Worm (Caenorhabditis elegans) whole organism, young adult: ENCODE results near the gene irg-2.
A peak's percentile ranks its signal among the peaks of the same experiment; 100 is the strongest.

ENCODE experiments used
- B0261.1 ChIP-seq: sonication (generic microtip); optimal IDR thresholded peaks from 2 replicates; lab custom pipeline; 2016; ENCODE audit warnings: mild to moderate bottlenecking, missing genetic modification characterization, moderate library complexity, missing compliant biosample characterization
- B0336.3 ChIP-seq: fragments of 200-800 bp; sonication (Bioruptor generic); IDR thresholded peaks from 2 replicates; pipeline ENCODE4 v1.3.6; 2022; ENCODE audit warnings: missing genetic modification characterization, missing compliant biosample characterization
- D2030.7 ChIP-seq: fragments of 200-800 bp; sonication (Bioruptor generic); IDR thresholded peaks from 2 replicates; pipeline ENCODE4 v1.3.6; 2022; ENCODE audit warnings: missing genetic modification reagents, missing genetic modification characterization, missing compliant biosample characterization
- F23B12.7 ChIP-seq: sonication (generic microtip); optimal IDR thresholded peaks from 2 replicates; lab custom pipeline; 2017; ENCODE audit warnings: missing genetic modification characterization, mild to moderate bottlenecking, missing compliant biosample characterization, antibody characterized with exemption, moderate library complexity; ENCODE audit not compliant: insufficient read depth
- F39B2.1 ChIP-seq: fragments of 200-800 bp; sonication (Bioruptor generic); IDR thresholded peaks from 2 replicates; pipeline ENCODE4 v1.3.6; 2022; ENCODE audit warnings: missing genetic modification reagents, missing genetic modification characterization, missing compliant biosample characterization
- Y56A3A.18 ChIP-seq: fragments of 200-800 bp; sonication (Bioruptor generic); IDR thresholded peaks from 2 replicates; pipeline ENCODE4 v1.3.6; 2022; ENCODE audit warnings: missing genetic modification reagents, missing genetic modification characterization, missing compliant biosample characterization
- Y95B8A.8 ChIP-seq: fragments of 200-800 bp; sonication (Bioruptor generic); IDR thresholded peaks from 2 replicates; pipeline ENCODE4 v1.3.6; 2022; ENCODE audit warnings: missing genetic modification reagents, missing genetic modification characterization, missing compliant biosample characterization
- ZK185.1 ChIP-seq: sonication (generic microtip); optimal IDR thresholded peaks from 2 replicates; lab custom pipeline; 2016; ENCODE audit warnings: mild to moderate bottlenecking, missing genetic modification characterization, missing compliant biosample characterization; ENCODE audit not compliant: poor library complexity, severe bottlenecking
- ama-1 ChIP-seq, 3 experiments: fragments of 150-350 bp in 1 of 3; sonication (generic microtip) in 2 of 3; optimal IDR thresholded peaks; 2 replicates each; lab custom pipeline; 2014 to 2018; ENCODE audit warnings: missing biosample characterization in 2 of 3, missing genetic modification characterization in 2 of 3, missing genetic modification reagents in 2 of 3
- aptf-2 ChIP-seq: fragments of 200-800 bp; sonication (Bioruptor generic); conservative IDR thresholded peaks from 2 replicates; pipeline ENCODE4 v1.3.6; 2022; ENCODE audit warnings: missing genetic modification reagents, missing genetic modification characterization, missing compliant biosample characterization
- aptf-3 ChIP-seq: fragments of 200-800 bp; sonication (Bioruptor generic); IDR thresholded peaks from 2 replicates; pipeline ENCODE4 v1.3.6; 2022; ENCODE audit warnings: missing genetic modification characterization, missing compliant biosample characterization
- athp-1 ChIP-seq: sonication (generic microtip); optimal IDR thresholded peaks from 2 replicates; lab custom pipeline; 2017; ENCODE audit warnings: mild to moderate bottlenecking, missing genetic modification characterization, missing compliant biosample characterization
- attf-5 ChIP-seq: fragments of 200-800 bp; sonication (Bioruptor generic); optimal IDR thresholded peaks from 2 replicates; lab custom pipeline; 2018; ENCODE audit warnings: mild to moderate bottlenecking, missing genetic modification characterization, missing compliant biosample characterization
- cebp-1 ChIP-seq, 2 experiments: fragments of 200-800 bp in 1 of 2; sonication (Bioruptor generic) in 1 of 2; sonication (generic microtip) in 1 of 2; IDR thresholded peaks in 1 of 2; optimal IDR thresholded peaks in 1 of 2; 2 replicates each; pipeline versions ENCODE4 v1.3.6 to Lab custom; 2017 to 2022; ENCODE audit warnings: missing compliant biosample characterization in 2 of 2, missing genetic modification characterization in 2 of 2, mild to moderate bottlenecking in 1 of 2, missing genetic modification reagents in 1 of 2, moderate library complexity in 1 of 2
- cebp-2 ChIP-seq: fragments of 200-800 bp; sonication (Bioruptor generic); IDR thresholded peaks from 2 replicates; pipeline ENCODE4 v1.3.6; 2022; ENCODE audit warnings: missing genetic modification characterization, missing compliant biosample characterization
- ceh-40 ChIP-seq: fragments of 200-800 bp; sonication (Bioruptor generic); IDR thresholded peaks from 2 replicates; pipeline ENCODE4 v1.3.6; 2022; ENCODE audit warnings: missing genetic modification characterization, missing compliant biosample characterization
- ceh-58 ChIP-seq: fragments of 200-800 bp; sonication (Bioruptor generic); IDR thresholded peaks from 2 replicates; pipeline ENCODE4 v1.3.6; 2022; ENCODE audit warnings: missing genetic modification characterization, missing compliant biosample characterization
- ceh-79 ChIP-seq: sonication (generic microtip); optimal IDR thresholded peaks from 2 replicates; lab custom pipeline; 2017; ENCODE audit warnings: mild to moderate bottlenecking, missing genetic modification characterization, missing compliant biosample characterization
- die-1 ChIP-seq: sonication (generic microtip); optimal IDR thresholded peaks from 2 replicates; lab custom pipeline; 2016; ENCODE audit warnings: missing genotype, mild to moderate bottlenecking, missing genetic modification characterization, missing compliant biosample characterization
- dpl-1 ChIP-seq: fragments of 150-350 bp; optimal IDR thresholded peaks from 2 replicates; lab custom pipeline; 2014; ENCODE audit warnings: missing biosample characterization, missing genetic modification reagents, missing genetic modification characterization
- egrh-3 ChIP-seq: fragments of 200-800 bp; sonication (Bioruptor generic); IDR thresholded peaks from 2 replicates; pipeline ENCODE4 v1.3.6; 2022; ENCODE audit warnings: missing genetic modification reagents, missing genetic modification characterization, missing compliant biosample characterization
- ets-4 ChIP-seq: fragments of 200-800 bp; sonication (Bioruptor generic); optimal IDR thresholded peaks from 2 replicates; lab custom pipeline; 2018; ENCODE audit warnings: mild to moderate bottlenecking, missing genetic modification characterization, missing compliant biosample characterization
- hmg-1.2 ChIP-seq: fragments of 200-800 bp; sonication (Bioruptor generic); IDR thresholded peaks from 2 replicates; pipeline ENCODE4 v1.3.6; 2022; ENCODE audit warnings: missing genetic modification reagents, missing genetic modification characterization, missing compliant biosample characterization
- lin-26 ChIP-seq: fragments of 200-800 bp; sonication (Bioruptor generic); IDR thresholded peaks from 2 replicates; pipeline ENCODE4 v1.3.6; 2022; ENCODE audit warnings: missing genetic modification reagents, missing genetic modification characterization, missing compliant biosample characterization
- lin-35 ChIP-seq, 3 experiments: fragments of 150-350 bp in 2 of 3; sonication (generic microtip) in 1 of 3; optimal IDR thresholded peaks; 2 replicates each; lab custom pipeline; 2014 to 2018; ENCODE audit warnings: missing biosample characterization in 3 of 3, missing genetic modification characterization in 3 of 3, missing genetic modification reagents in 3 of 3
- lin-40 ChIP-seq: sonication (generic microtip); optimal IDR thresholded peaks from 2 replicates; lab custom pipeline; 2016; ENCODE audit warnings: missing genetic modification characterization, mild to moderate bottlenecking, missing compliant biosample characterization, missing genotype, missing genetic modification reagents
- lir-1 ChIP-seq: fragments of 200-800 bp; sonication (Bioruptor generic); conservative IDR thresholded peaks from 2 replicates; pipeline ENCODE4 v1.3.6; 2022; ENCODE audit warnings: missing genetic modification reagents, missing genetic modification characterization, missing compliant biosample characterization
- lsl-1 ChIP-seq: fragments of 200-800 bp; sonication (Bioruptor generic); optimal IDR thresholded peaks from 2 replicates; lab custom pipeline; 2018; ENCODE audit warnings: mild to moderate bottlenecking, missing genetic modification characterization, moderate library complexity, missing compliant biosample characterization
- madf-6 ChIP-seq: fragments of 200-800 bp; sonication (Bioruptor generic); IDR thresholded peaks from 2 replicates; pipeline ENCODE4 v1.3.6; 2022; ENCODE audit warnings: missing genetic modification reagents, missing genetic modification characterization, missing compliant biosample characterization
- nfya-2 ChIP-seq: fragments of 200-800 bp; sonication (Bioruptor generic); IDR thresholded peaks from 2 replicates; pipeline ENCODE4 v1.3.6; 2022; ENCODE audit warnings: missing genetic modification reagents, missing genetic modification characterization, missing compliant biosample characterization
- nhr-179 ChIP-seq: sonication (generic microtip); optimal IDR thresholded peaks from 2 replicates; lab custom pipeline; 2016; ENCODE audit warnings: mild to moderate bottlenecking, missing genetic modification characterization, missing compliant biosample characterization
- nhr-80 ChIP-seq: sonication (generic microtip); optimal IDR thresholded peaks from 2 replicates; lab custom pipeline; 2016; ENCODE audit warnings: missing genetic modification characterization, missing compliant biosample characterization
- nhr-90 ChIP-seq: sonication (generic microtip); optimal IDR thresholded peaks from 2 replicates; lab custom pipeline; 2016; ENCODE audit warnings: missing genotype, mild to moderate bottlenecking, missing genetic modification characterization, missing compliant biosample characterization
- pbrm-1 ChIP-seq: fragments of 200-800 bp; sonication (Bioruptor generic); IDR thresholded peaks from 2 replicates; pipeline ENCODE4 v1.3.6; 2022; ENCODE audit warnings: missing genetic modification reagents, missing genetic modification characterization, missing compliant biosample characterization
- pha-4 ChIP-seq: fragments of 150-350 bp; sonication (generic microtip); optimal IDR thresholded peaks from 2 replicates; lab custom pipeline; 2014; ENCODE audit warnings: missing biosample characterization, missing genetic modification reagents, missing genetic modification characterization
- rpc-1 ChIP-seq, 2 experiments: fragments of 150-350 bp in 1 of 2; sonication (generic microtip) in 1 of 2; optimal IDR thresholded peaks; 2 replicates each; lab custom pipeline; 2014 to 2018; ENCODE audit warnings: missing biosample characterization in 1 of 2, missing genetic modification characterization in 1 of 2, missing genetic modification reagents in 1 of 2, missing genotype in 1 of 2
- snpc-4 ChIP-seq, 5 experiments: fragments of 150-350 bp in 1 of 5; sonication (generic microtip) in 4 of 5; optimal IDR thresholded peaks; 2 replicates each; lab custom pipeline; 2014 to 2018; ENCODE audit warnings: missing genetic modification characterization in 5 of 5, missing biosample characterization in 3 of 5, antibody characterized with exemption in 2 of 5, mild to moderate bottlenecking in 2 of 5, missing compliant biosample characterization in 2 of 5, missing genotype in 2 of 5, moderate library complexity in 2 of 5, missing genetic modification reagents in 1 of 5
- tbx-9 ChIP-seq: sonication (generic microtip); optimal IDR thresholded peaks from 2 replicates; lab custom pipeline; 2016; ENCODE audit warnings: borderline replicate concordance, missing genetic modification characterization, inconsistent platforms, missing compliant biosample characterization
- xnd-1 ChIP-seq: sonication (generic microtip); optimal IDR thresholded peaks from 2 replicates; lab custom pipeline; 2016; ENCODE audit warnings: missing genotype, missing genetic modification reagents, missing genetic modification characterization, missing compliant biosample characterization
- zfh-2 ChIP-seq: fragments of 200-800 bp; sonication (Bioruptor generic); conservative IDR thresholded peaks from 2 replicates; pipeline ENCODE4 v1.3.6; 2022; ENCODE audit warnings: missing genetic modification reagents, missing genetic modification characterization, missing compliant biosample characterization
- ztf-22 ChIP-seq: fragments of 200-800 bp; sonication (Bioruptor generic); optimal IDR thresholded peaks from 2 replicates; lab custom pipeline; 2018; ENCODE audit warnings: mild to moderate bottlenecking, missing genetic modification characterization, moderate library complexity, missing compliant biosample characterization
- ztf-25 ChIP-seq: fragments of 200-800 bp; sonication (Bioruptor generic); IDR thresholded peaks from 2 replicates; pipeline ENCODE4 v1.3.6; 2022; ENCODE audit warnings: missing genetic modification reagents, missing genetic modification characterization, missing compliant biosample characterization
- ztf-3 ChIP-seq: fragments of 200-800 bp; sonication (Bioruptor generic); optimal IDR thresholded peaks from 2 replicates; lab custom pipeline; 2018; ENCODE audit warnings: mild to moderate bottlenecking, missing genetic modification characterization, missing compliant biosample characterization
- ztf-6 ChIP-seq: fragments of 200-800 bp; sonication (Bioruptor generic); IDR thresholded peaks from 2 replicates; pipeline ENCODE4 v1.3.6; 2022; ENCODE audit warnings: missing genetic modification reagents, missing genetic modification characterization, missing compliant biosample characterization

Gene irg-2

ce11 chrV:4024777-4025176, 17.2 kb upstream of the irg-2 start, which contains the start of gene K09D9.1 (continued):
- TF ChIP-seq pha-4 (tag; lab: Kevin White, UChicago) = peak; percentile 63
- no peak for TF ChIP-seq die-1 (tag; lab: Kevin White, UChicago)

ce11 chrV:4029627-4030026, 12.4 kb upstream of the irg-2 start:
- TF ChIP-seq attf-5 (GFP tag; lab: Kevin White, UChicago) = no peak
- no peak for TF ChIP-seq cebp-1 (GFP tag; IDR thresholded peaks at IDR 0.05; lab: Robert Waterston, UW)
- peak; percentile 16 for TF ChIP-seq cebp-1 (tag; optimal IDR thresholded peaks at IDR 0.05; lab: Kevin White, UChicago)
- 0 out of 2 replicates have a peak, but pooled peaks have one; percentile 18 for TF ChIP-seq egrh-3 (GFP tag; lab: Robert Waterston, UW)
- no peak for TF ChIP-seq D2030.7 (GFP tag; lab: Robert Waterston, UW)
- 0 out of 2 replicates have a peak, but pooled peaks have one; percentile 14 for TF ChIP-seq madf-6 (GFP tag; lab: Robert Waterston, UW)
- TF ChIP-seq lin-26 (GFP tag; lab: Robert Waterston, UW) = no peak
- no peak for TF ChIP-seq F39B2.1 (GFP tag; lab: Robert Waterston, UW)
- 0 out of 2 replicates have a peak, but pooled peaks have one; percentile 11 for TF ChIP-seq Y56A3A.18
- TF ChIP-seq dpl-1 (GFP tag; lab: Kevin White, UChicago) = no peak
- no peak for TF ChIP-seq ztf-6 (GFP tag; lab: Robert Waterston, UW)
- no peak for TF ChIP-seq rpc-1 (optimal IDR thresholded peaks at IDR 0.05; lab: Kevin White, UChicago)
- no peak for TF ChIP-seq rpc-1 (tag; optimal IDR thresholded peaks at IDR 0.05; lab: Kevin White, UChicago)
- no peak for TF ChIP-seq ztf-3 (GFP tag; lab: Kevin White, UChicago)
- no peak for TF ChIP-seq athp-1
- TF ChIP-seq cebp-2 (GFP tag; lab: Robert Waterston, UW) = no peak
- peak; percentile 95 for TF ChIP-seq aptf-2
- TF ChIP-seq nfya-2 (GFP tag; lab: Robert Waterston, UW) = no peak
- TF ChIP-seq lsl-1 (GFP tag; lab: Kevin White, UChicago) = no peak
- TF ChIP-seq xnd-1 (tag; lab: Kevin White, UChicago) = no peak
- TF ChIP-seq lir-1 (GFP tag; lab: Robert Waterston, UW) = no peak
- TF ChIP-seq pbrm-1 (GFP tag; lab: Robert Waterston, UW) = no peak
- no peak for TF ChIP-seq ceh-40
- no peak for TF ChIP-seq zfh-2 (GFP tag; lab: Robert Waterston, UW)
- 0 out of 2 replicates have a peak, but pooled peaks have one; percentile 16 for TF ChIP-seq B0336.3
- no peak for TF ChIP-seq ztf-25 (GFP tag; lab: Robert Waterston, UW)
- TF ChIP-seq pha-4 (tag; lab: Kevin White, UChicago) = no peak
- no peak for TF ChIP-seq lin-35 (GFP tag; optimal IDR thresholded peaks at IDR 0.05; lab: Kevin White, UChicago)
- TF ChIP-seq nhr-179 (tag; lab: Kevin White, UChicago) = no peak
- no peak for TF ChIP-seq ceh-58 (GFP tag; lab: Robert Waterston, UW)
- TF ChIP-seq ets-4 (GFP tag; lab: Kevin White, UChicago) = no peak
- no peak for TF ChIP-seq ZK185.1 (tag; lab: Kevin White, UChicago)
- TF ChIP-seq B0261.1 (tag; lab: Kevin White, UChicago) = no peak
- TF ChIP-seq Y95B8A.8 = no peak
- TF ChIP-seq lin-40 (tag; lab: Kevin White, UChicago) = no peak
- no peak for TF ChIP-seq ceh-79 (tag; lab: Kevin White, UChicago)
- TF ChIP-seq hmg-1.2 (GFP tag; lab: Robert Waterston, UW) = peak; percentile 74; the same call in 1 of the 2 replicates
- TF ChIP-seq die-1 (tag; lab: Kevin White, UChicago) = no peak
- TF ChIP-seq nhr-80 (tag; lab: Kevin White, UChicago) = peak; percentile 20
- TF ChIP-seq ztf-22 = no peak
- no peak for TF ChIP-seq nhr-90 (tag; lab: Kevin White, UChicago)
- peak; percentile 50; the same call in 1 of the 2 replicates for TF ChIP-seq aptf-3 (GFP tag; lab: Robert Waterston, UW)
- TF ChIP-seq snpc-4 (GFP tag; optimal IDR thresholded peaks at IDR 0.05; lab: Kevin White, UChicago) = no peak
- no peak for TF ChIP-seq snpc-4 (tag; optimal IDR thresholded peaks at IDR 0.05; lab: Kevin White, UChicago)
- TF ChIP-seq ama-1 (optimal IDR thresholded peaks at IDR 0.05; lab: Kevin White, UChicago) = no peak
- no peak for TF ChIP-seq ama-1 (GFP tag; optimal IDR thresholded peaks at IDR 0.05; lab: Kevin White, UChicago)
- no peak for TF ChIP-seq F23B12.7
- TF ChIP-seq tbx-9 (tag; lab: Kevin White, UChicago) = no peak
